Worm (Caenorhabditis elegans) whole organism, midembryonic: ENCODE results near the gene AH9.6.
A peak's percentile ranks its signal among the peaks of the same experiment; 100 is the strongest.

Experiments used
- T22C8.4 ChIP-seq: fragments of 200-800 bp; sonication (Bioruptor generic); IDR thresholded peaks from 2 replicates; pipeline ENCODE4 v1.3.6; 2022; ENCODE audit warnings: missing genetic modification characterization, missing compliant biosample characterization
- cog-1 ChIP-seq: sonication (generic microtip); optimal IDR thresholded peaks from 2 replicates; lab custom pipeline; 2016; ENCODE audit warnings: missing genetic modification characterization, missing compliant biosample characterization
- flt-1 ChIP-seq: fragments of 200-800 bp; sonication (Bioruptor generic); IDR thresholded peaks from 2 replicates; pipeline ENCODE4 v1.3.6; 2022; ENCODE audit warnings: missing genetic modification characterization, missing compliant biosample characterization
- klf-2 ChIP-seq: fragments of 200-800 bp; sonication (Bioruptor generic); conservative IDR thresholded peaks from 2 replicates; pipeline ENCODE4 v1.3.6; 2022; ENCODE audit warnings: missing genetic modification reagents, missing genetic modification characterization, missing compliant biosample characterization
- med-1 ChIP-seq: sonication (generic microtip); optimal IDR thresholded peaks from 2 replicates; lab custom pipeline; 2017; ENCODE audit warnings: missing genetic modification characterization, mild to moderate bottlenecking, missing compliant biosample characterization, antibody characterized with exemption, missing genetic modification reagents; ENCODE audit not compliant: insufficient read depth
- ref-1 ChIP-seq: fragments of 200-800 bp; sonication (Bioruptor generic); conservative IDR thresholded peaks from 2 replicates; pipeline ENCODE4 v1.3.6; 2022; ENCODE audit warnings: missing genetic modification reagents, missing genetic modification characterization, missing compliant biosample characterization
- tab-1 ChIP-seq: fragments of 200-800 bp; sonication (Bioruptor generic); IDR thresholded peaks from 2 replicates; pipeline ENCODE4 v1.3.6; 2022; ENCODE audit warnings: missing genetic modification characterization, missing compliant biosample characterization
- ztf-23 ChIP-seq: fragments of 200-800 bp; sonication (Bioruptor generic); IDR thresholded peaks from 2 replicates; pipeline ENCODE4 v1.3.6; 2022; ENCODE audit warnings: missing genetic modification reagents, missing genetic modification characterization, missing compliant biosample characterization
- ztf-29 ChIP-seq: fragments of 200-800 bp; sonication (Bioruptor generic); IDR thresholded peaks from 2 replicates; pipeline ENCODE4 v1.3.6; 2022; ENCODE audit warnings: missing genetic modification reagents, missing genetic modification characterization, missing compliant biosample characterization

The AH9.6 gene

ce11 chrX:2231346-2231745 lies 36.6 kb downstream of the AH9.6 start:
- TF ChIP-seq med-1 (GFP tag; lab: Kevin White, UChicago) (no peak), klf-2 (GFP tag; lab: Robert Waterston, UW) (no peak), ref-1 (GFP tag; lab: Robert Waterston, UW) (no peak), ztf-29 (GFP tag; lab: Robert Waterston, UW) (no peak), flt-1 (GFP tag; lab: Robert Waterston, UW) (no peak), T22C8.4 (GFP tag; lab: Robert Waterston, UW) (no peak), tab-1 (GFP tag; lab: Robert Waterston, UW) (no peak), ztf-23 (GFP tag; lab: Robert Waterston, UW) (no peak), cog-1 (tag; lab: Kevin White, UChicago) (no peak)

ce11 chrX:2229305-2230172 lies 38.4 kb downstream of the AH9.6 start, which contains the start of gene lin-32:
Gene lin-32, minus strand, starts transcription at chrX:2230122.
- no peak for TF ChIP-seq T22C8.4 (GFP tag; lab: Robert Waterston, UW)
- no peak for TF ChIP-seq cog-1 (tag; lab: Kevin White, UChicago)
- TF ChIP-seq ztf-29 (GFP tag; lab: Robert Waterston, UW), result no peak
- no peak for TF ChIP-seq ztf-23 (GFP tag; lab: Robert Waterston, UW)
- TF ChIP-seq klf-2 (GFP tag; lab: Robert Waterston, UW), result no peak
- TF ChIP-seq ref-1 (GFP tag; lab: Robert Waterston, UW), result no peak
- TF ChIP-seq flt-1 (GFP tag; lab: Robert Waterston, UW), result no peak

- TF ChIP-seq flt-1 (GFP tag; lab: Robert Waterston, UW) (peak; percentile 90), cog-1 (tag; lab: Kevin White, UChicago) (peak; percentile 81), med-1 (GFP tag; lab: Kevin White, UChicago) (peak; percentile 43), T22C8.4 (GFP tag; lab: Robert Waterston, UW) (peak; percentile 81), tab-1 (GFP tag; lab: Robert Waterston, UW) (peak; percentile 84), klf-2 (GFP tag; lab: Robert Waterston, UW) (peak; percentile 87), ztf-29 (GFP tag; lab: Robert Waterston, UW) (peak; percentile 80), ref-1 (GFP tag; lab: Robert Waterston, UW) (peak; percentile 80), ztf-23 (GFP tag; lab: Robert Waterston, UW) (peak; percentile 90)
Observed at ce11 chrX:2226875-2227355, 41.0 kb downstream of the AH9.6 start.

- TF ChIP-seq ref-1 (GFP tag; lab: Robert Waterston, UW) (no peak), tab-1 (GFP tag; lab: Robert Waterston, UW) (no peak), cog-1 (tag; lab: Kevin White, UChicago) (no peak), T22C8.4 (GFP tag; lab: Robert Waterston, UW) (no peak), med-1 (GFP tag; lab: Kevin White, UChicago) (no peak), ztf-23 (GFP tag; lab: Robert Waterston, UW) (no peak), ztf-29 (GFP tag; lab: Robert Waterston, UW) (no peak), klf-2 (GFP tag; lab: Robert Waterston, UW) (no peak), flt-1 (GFP tag; lab: Robert Waterston, UW) (no peak)
Observed at ce11 chrX:2220850-2221249, 47.1 kb downstream of the AH9.6 start, which contains the start of gene hex-1. Gene hex-1, plus strand, starts transcription at chrX:2221150.

DNA sequence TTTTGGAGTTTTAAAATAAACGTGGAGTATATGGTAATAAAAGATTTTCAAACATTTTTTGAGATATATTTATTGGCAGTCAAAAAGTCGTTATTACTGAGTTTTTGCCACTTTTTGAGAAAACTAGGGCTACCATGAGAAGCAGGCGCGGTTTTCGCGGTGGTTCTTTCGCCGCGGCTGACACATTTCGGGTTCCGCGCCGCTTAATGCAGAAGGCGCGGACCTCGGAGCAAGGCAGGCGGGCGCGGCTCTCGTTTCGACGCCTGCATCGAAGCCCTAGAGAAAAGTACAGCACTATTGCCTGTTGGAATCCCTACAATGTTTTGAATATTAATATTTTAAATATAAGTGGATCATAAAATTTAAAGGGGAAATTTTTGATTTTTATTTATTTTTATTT lies 48.5 kb downstream of the AH9.6 start:
- TF ChIP-seq klf-2 (GFP tag; lab: Robert Waterston, UW) (no peak), tab-1 (GFP tag; lab: Robert Waterston, UW) (no peak), T22C8.4 (GFP tag; lab: Robert Waterston, UW) (no peak), ref-1 (GFP tag; lab: Robert Waterston, UW) (no peak), cog-1 (tag; lab: Kevin White, UChicago) (no peak), flt-1 (GFP tag; lab: Robert Waterston, UW) (no peak), ztf-23 (GFP tag; lab: Robert Waterston, UW) (no peak), med-1 (GFP tag; lab: Kevin White, UChicago) (no peak), ztf-29 (GFP tag; lab: Robert Waterston, UW) (no peak)

- no peak for TF ChIP-seq flt-1 (GFP tag; lab: Robert Waterston, UW)
- no peak for TF ChIP-seq cog-1 (tag; lab: Kevin White, UChicago)
- TF ChIP-seq ztf-23 (GFP tag; lab: Robert Waterston, UW), result no peak
- TF ChIP-seq ztf-29 (GFP tag; lab: Robert Waterston, UW), result no peak
- TF ChIP-seq T22C8.4 (GFP tag; lab: Robert Waterston, UW), result no peak
- TF ChIP-seq ref-1 (GFP tag; lab: Robert Waterston, UW), result no peak
- no peak for TF ChIP-seq tab-1 (GFP tag; lab: Robert Waterston, UW)
Observed at ce11 chrX:2219006-2219405, 48.9 kb downstream of the AH9.6 start.

DNA sequence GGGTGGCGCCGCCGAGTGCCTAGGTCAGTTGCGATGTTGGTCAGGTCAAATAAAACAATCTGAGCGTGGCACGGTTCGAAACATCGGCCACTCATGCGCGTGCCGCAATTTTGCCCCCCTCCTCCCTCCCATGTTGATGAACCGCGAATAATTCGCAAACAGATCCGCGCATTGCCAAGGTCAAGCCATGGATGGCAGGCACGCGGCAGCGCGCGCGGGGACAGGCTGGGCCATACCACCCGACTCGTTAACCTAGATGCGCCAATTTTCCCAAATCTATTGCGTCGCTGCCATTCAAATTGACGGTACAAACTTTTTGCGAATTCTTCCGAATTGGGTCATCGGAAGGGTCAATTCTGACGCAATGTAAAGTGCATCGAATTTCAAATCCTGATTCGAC lies 51.3 kb downstream of the AH9.6 start:
- TF ChIP-seq tab-1 (GFP tag; lab: Robert Waterston, UW) (no peak), klf-2 (GFP tag; lab: Robert Waterston, UW) (0 out of 2 replicates have a peak, but pooled peaks have one; percentile 41)

ce11 chrX:2216242-2216641 lies 51.7 kb downstream of the AH9.6 start:
- TF ChIP-seq med-1 (GFP tag; lab: Kevin White, UChicago) (no peak), ztf-29 (GFP tag; lab: Robert Waterston, UW) (no peak), ref-1 (GFP tag; lab: Robert Waterston, UW) (no peak)

ce11 chrX:2215108-2215507 lies 52.8 kb downstream of the AH9.6 start:
- no peak for TF ChIP-seq tab-1 (GFP tag; lab: Robert Waterston, UW)
- no peak for TF ChIP-seq ztf-23 (GFP tag; lab: Robert Waterston, UW)
